Fruit fly (Drosophila melanogaster) whole organism, embryonic: Measurements from ENCODE around the gene CG46313.

Experiments used
- Ada2b ChIP-seq: fragments of 200-800 bp; sonication (Bioruptor generic); IDR thresholded peaks from 2 replicates; pipeline ENCODE4 v1.3.6; 2022; ENCODE audit warnings: missing biosample characterization, missing genetic modification characterization
- Atf3 ChIP-seq: fragments of 200-800 bp; sonication (Bioruptor generic); optimal IDR thresholded peaks from 3 replicates; lab custom pipeline; 2016; ENCODE audit warnings: missing biosample characterization, missing genetic modification characterization
- CG10147 ChIP-seq: fragments of 200-800 bp; sonication (Bioruptor generic); optimal IDR thresholded peaks from 2 replicates; lab custom pipeline; 2019; ENCODE audit warnings: missing biosample characterization, mild to moderate bottlenecking, missing genetic modification characterization, moderate library complexity
- CG12236 ChIP-seq: fragments of 200-800 bp; sonication (Bioruptor generic); optimal IDR thresholded peaks from 2 replicates; lab custom pipeline; 2016; ENCODE audit warnings: missing biosample characterization, missing genetic modification characterization
- CG12659 ChIP-seq: fragments of 200-800 bp; sonication (Bioruptor generic); optimal IDR thresholded peaks from 3 replicates; lab custom pipeline; 2017; ENCODE audit warnings: mild to moderate bottlenecking, missing biosample characterization, missing genetic modification reagents, missing genetic modification characterization
- CG13775 ChIP-seq: fragments of 200-800 bp; sonication (Bioruptor generic); optimal IDR thresholded peaks from 3 replicates; lab custom pipeline; 2017; ENCODE audit warnings: missing biosample characterization, mild to moderate bottlenecking, missing genetic modification characterization
- CG15269 ChIP-seq: fragments of 200-800 bp; sonication (Bioruptor generic); optimal IDR thresholded peaks from 2 replicates; lab custom pipeline; 2018; ENCODE audit warnings: missing biosample characterization, mild to moderate bottlenecking, missing genetic modification characterization, moderate library complexity
- CG17359 ChIP-seq: fragments of 200-800 bp; sonication (Bioruptor generic); optimal IDR thresholded peaks from 3 replicates; lab custom pipeline; 2018; ENCODE audit warnings: missing biosample characterization, mild to moderate bottlenecking, missing genetic modification characterization, moderate library complexity
- CG17361 ChIP-seq: fragments of 200-800 bp; sonication (Bioruptor generic); IDR thresholded peaks from 3 replicates; pipeline ENCODE4 v1.3.6; 2022; ENCODE audit warnings: missing biosample characterization, missing genetic modification characterization
- CG17385 ChIP-seq: fragments of 200-800 bp; sonication (Bioruptor generic); optimal IDR thresholded peaks from 3 replicates; lab custom pipeline; 2018; ENCODE audit warnings: missing biosample characterization, mild to moderate bottlenecking, missing genetic modification characterization
- CG18262 ChIP-seq: fragments of 200-800 bp; optimal IDR thresholded peaks from 3 replicates; lab custom pipeline; 2019; ENCODE audit warnings: missing biosample characterization, mild to moderate bottlenecking, missing genetic modification characterization, moderate library complexity
- CG2678 ChIP-seq: fragments of 200-800 bp; sonication (Bioruptor generic); optimal IDR thresholded peaks from 3 replicates; lab custom pipeline; 2019; ENCODE audit warnings: missing biosample characterization, mild to moderate bottlenecking, missing genetic modification characterization, moderate library complexity
- CG3163 ChIP-seq: fragments of 200-800 bp; sonication (Bioruptor generic); optimal IDR thresholded peaks from 3 replicates; lab custom pipeline; 2016; ENCODE audit warnings: missing biosample characterization, missing genetic modification characterization
- CG3281 ChIP-seq: fragments of 200-800 bp; sonication (Bioruptor generic); optimal IDR thresholded peaks from 3 replicates; lab custom pipeline; 2017; ENCODE audit warnings: missing biosample characterization, mild to moderate bottlenecking, missing genetic modification characterization
- CG6254 ChIP-seq: fragments of 200-800 bp; sonication (Bioruptor generic); optimal IDR thresholded peaks from 3 replicates; lab custom pipeline; 2017; ENCODE audit warnings: mild to moderate bottlenecking, missing biosample characterization, missing genetic modification reagents, missing genetic modification characterization
- CG7556 ChIP-seq: fragments of 200-800 bp; sonication (Bioruptor generic); optimal IDR thresholded peaks from 2 replicates; lab custom pipeline; 2017; ENCODE audit warnings: missing biosample characterization, mild to moderate bottlenecking, missing genetic modification characterization
- CG8359 ChIP-seq: fragments of 200-800 bp; sonication (Bioruptor generic); optimal IDR thresholded peaks from 2 replicates; lab custom pipeline; 2017; ENCODE audit warnings: missing biosample characterization, mild to moderate bottlenecking, missing genetic modification characterization, borderline replicate concordance
- CG9437 ChIP-seq: fragments of 200-800 bp; sonication (Bioruptor generic); optimal IDR thresholded peaks from 2 replicates; lab custom pipeline; 2018; ENCODE audit warnings: missing biosample characterization, mild to moderate bottlenecking, missing genetic modification characterization
- D19A ChIP-seq: fragments of 200-800 bp; optimal IDR thresholded peaks from 3 replicates; lab custom pipeline; 2019; ENCODE audit warnings: missing biosample characterization, mild to moderate bottlenecking, missing genetic modification characterization, moderate library complexity
- Dip2 ChIP-seq: fragments of 200-800 bp; sonication (Bioruptor generic); IDR thresholded peaks from 2 replicates; pipeline ENCODE4 v1.3.6; 2022; ENCODE audit warnings: missing biosample characterization, missing genetic modification characterization
- Drgx ChIP-seq: fragments of 200-800 bp; sonication (Bioruptor generic); IDR thresholded peaks from 2 replicates; pipeline ENCODE4 v1.3.6; 2022; ENCODE audit warnings: missing biosample characterization, missing genetic modification characterization
- E2f2 ChIP-seq: fragments of 200-800 bp; sonication (Bioruptor generic); IDR thresholded peaks from 2 replicates; pipeline ENCODE4 v1.3.6; 2022; ENCODE audit warnings: missing biosample characterization, missing genetic modification characterization
- Ets65A ChIP-seq: fragments of 200-800 bp; sonication (Bioruptor generic); peaks from one replicate; lab custom pipeline; 2016; ENCODE audit warnings: missing biosample characterization, missing genetic modification characterization
- Hand ChIP-seq: fragments of 200-800 bp; sonication (Bioruptor generic); optimal IDR thresholded peaks from 2 replicates; lab custom pipeline; 2017; ENCODE audit warnings: mild to moderate bottlenecking, missing biosample characterization, missing genetic modification reagents, missing genetic modification characterization
- HmgD ChIP-seq: fragments of 200-800 bp; sonication (Bioruptor generic); optimal IDR thresholded peaks from 3 replicates; lab custom pipeline; 2016; ENCODE audit warnings: missing biosample characterization, missing genetic modification characterization
- Hr51 ChIP-seq, 2 experiments: fragments of 200-800 bp; sonication (Bioruptor generic); optimal IDR thresholded peaks; 2 replicates in 1 of 2; 3 replicates in 1 of 2; lab custom pipeline; 2016 to 2018; ENCODE audit warnings: missing biosample characterization in 2 of 2, missing genetic modification characterization in 2 of 2, mild to moderate bottlenecking in 1 of 2, moderate library complexity in 1 of 2
- Hr78 ChIP-seq, 2 experiments: fragments of 200-800 bp in 1 of 2; fragments of >200 bp in 1 of 2; sonication (Bioruptor generic) in 1 of 2; optimal IDR thresholded peaks; 2 replicates each; lab custom pipeline; 2017 to 2019; ENCODE audit warnings: missing biosample characterization in 2 of 2, missing genetic modification characterization in 2 of 2, mild to moderate bottlenecking in 1 of 2, moderate library complexity in 1 of 2
- Kr ChIP-seq: fragments of 200-800 bp; sonication (Bioruptor generic); optimal IDR thresholded peaks from 2 replicates; lab custom pipeline; 2017; ENCODE audit warnings: missing biosample characterization, mild to moderate bottlenecking, missing genetic modification characterization
- PHDP ChIP-seq: fragments of 200-800 bp; sonication (Bioruptor generic); optimal IDR thresholded peaks from 3 replicates; lab custom pipeline; 2018; ENCODE audit warnings: missing biosample characterization, mild to moderate bottlenecking, missing genetic modification characterization, moderate library complexity
- Sox100B ChIP-seq: fragments of 200-800 bp; sonication (Bioruptor generic); optimal IDR thresholded peaks from 3 replicates; lab custom pipeline; 2018; ENCODE audit warnings: missing biosample characterization, mild to moderate bottlenecking, missing genetic modification characterization
- abd-A ChIP-seq: fragments of 200-800 bp; sonication (Bioruptor generic); optimal IDR thresholded peaks from 3 replicates; lab custom pipeline; 2019; ENCODE audit warnings: missing biosample characterization, mild to moderate bottlenecking, missing genetic modification characterization, moderate library complexity
- az2 ChIP-seq: fragments of 200-800 bp; sonication (Bioruptor generic); optimal IDR thresholded peaks from 3 replicates; lab custom pipeline; 2016; ENCODE audit warnings: missing biosample characterization, missing genetic modification characterization
- disco-r ChIP-seq: fragments of 200-800 bp; sonication (Bioruptor generic); optimal IDR thresholded peaks from 2 replicates; lab custom pipeline; 2016; ENCODE audit warnings: missing biosample characterization, missing genetic modification characterization
- en ChIP-seq: fragments of 200-800 bp; sonication (Bioruptor generic); optimal IDR thresholded peaks from 2 replicates; lab custom pipeline; 2016; ENCODE audit warnings: missing biosample characterization, missing genetic modification characterization
- exex ChIP-seq: fragments of 200-800 bp; sonication (Bioruptor generic); optimal IDR thresholded peaks from 4 replicates; lab custom pipeline; 2018; ENCODE audit warnings: missing biosample characterization, mild to moderate bottlenecking, missing genetic modification characterization, moderate library complexity
- fd64A ChIP-seq: fragments of 200-800 bp; sonication (Bioruptor generic); optimal IDR thresholded peaks from 3 replicates; lab custom pipeline; 2018; ENCODE audit warnings: missing biosample characterization, mild to moderate bottlenecking, missing genetic modification characterization
- gem ChIP-seq: fragments of 200-800 bp; sonication (Bioruptor generic); optimal IDR thresholded peaks from 2 replicates; lab custom pipeline; 2019; ENCODE audit warnings: missing biosample characterization, mild to moderate bottlenecking, missing genetic modification characterization, moderate library complexity
- gsb ChIP-seq: fragments of 200-800 bp; sonication (Bioruptor generic); IDR thresholded peaks from 2 replicates; pipeline ENCODE4 v1.3.6; 2022; ENCODE audit warnings: missing biosample characterization, missing genetic modification characterization
- kay ChIP-seq: fragments of 200-800 bp; sonication (Bioruptor generic); optimal IDR thresholded peaks from 2 replicates; lab custom pipeline; 2016; ENCODE audit warnings: missing biosample characterization, missing genetic modification characterization
- klu ChIP-seq: fragments of 200-800 bp; sonication (Bioruptor generic); IDR thresholded peaks from 2 replicates; pipeline ENCODE4 v1.3.6; 2022; ENCODE audit warnings: missing biosample characterization, missing genetic modification characterization
- lmd ChIP-seq: fragments of 200-800 bp; sonication (Bioruptor generic); IDR thresholded peaks from 2 replicates; pipeline ENCODE4 v1.3.6; 2022; ENCODE audit warnings: missing biosample characterization, missing genetic modification characterization
- lola ChIP-seq, 3 experiments: fragments of >200 bp in 2 of 3; fragments of 200-800 bp in 1 of 3; sonication (Bioruptor generic) in 1 of 3; optimal IDR thresholded peaks; 2 replicates each; lab custom pipeline; 2017 to 2019; ENCODE audit warnings: missing biosample characterization in 3 of 3, missing genetic modification characterization in 3 of 3, mild to moderate bottlenecking in 1 of 3, moderate library complexity in 1 of 3
- mirr ChIP-seq: fragments of 200-800 bp; sonication (Bioruptor generic); optimal IDR thresholded peaks from 3 replicates; lab custom pipeline; 2018; ENCODE audit warnings: missing biosample characterization, mild to moderate bottlenecking, missing genetic modification characterization
- phol ChIP-seq: fragments of 200-800 bp; sonication (Bioruptor generic); optimal IDR thresholded peaks from 3 replicates; lab custom pipeline; 2018; ENCODE audit warnings: missing biosample characterization, mild to moderate bottlenecking, missing genetic modification characterization, moderate library complexity
- sd ChIP-seq: fragments of 200-800 bp; sonication (Bioruptor generic); optimal IDR thresholded peaks from 3 replicates; lab custom pipeline; 2018; ENCODE audit warnings: missing biosample characterization, mild to moderate bottlenecking, missing genetic modification characterization, moderate library complexity
- sim ChIP-seq: fragments of 200-800 bp; sonication (Bioruptor generic); IDR thresholded peaks from 2 replicates; pipeline ENCODE4 v1.3.6; 2022; ENCODE audit warnings: missing biosample characterization, missing genetic modification characterization
- slbo ChIP-seq: fragments of 200-800 bp; sonication (Bioruptor generic); IDR thresholded peaks from 2 replicates; pipeline ENCODE4 v1.3.6; 2022; ENCODE audit warnings: missing biosample characterization, missing genetic modification characterization
- zf30C ChIP-seq: fragments of 200-800 bp; sonication (Bioruptor generic); optimal IDR thresholded peaks from 3 replicates; lab custom pipeline; 2018; ENCODE audit warnings: missing biosample characterization, mild to moderate bottlenecking, missing genetic modification characterization

The CG46313 gene

DNA sequence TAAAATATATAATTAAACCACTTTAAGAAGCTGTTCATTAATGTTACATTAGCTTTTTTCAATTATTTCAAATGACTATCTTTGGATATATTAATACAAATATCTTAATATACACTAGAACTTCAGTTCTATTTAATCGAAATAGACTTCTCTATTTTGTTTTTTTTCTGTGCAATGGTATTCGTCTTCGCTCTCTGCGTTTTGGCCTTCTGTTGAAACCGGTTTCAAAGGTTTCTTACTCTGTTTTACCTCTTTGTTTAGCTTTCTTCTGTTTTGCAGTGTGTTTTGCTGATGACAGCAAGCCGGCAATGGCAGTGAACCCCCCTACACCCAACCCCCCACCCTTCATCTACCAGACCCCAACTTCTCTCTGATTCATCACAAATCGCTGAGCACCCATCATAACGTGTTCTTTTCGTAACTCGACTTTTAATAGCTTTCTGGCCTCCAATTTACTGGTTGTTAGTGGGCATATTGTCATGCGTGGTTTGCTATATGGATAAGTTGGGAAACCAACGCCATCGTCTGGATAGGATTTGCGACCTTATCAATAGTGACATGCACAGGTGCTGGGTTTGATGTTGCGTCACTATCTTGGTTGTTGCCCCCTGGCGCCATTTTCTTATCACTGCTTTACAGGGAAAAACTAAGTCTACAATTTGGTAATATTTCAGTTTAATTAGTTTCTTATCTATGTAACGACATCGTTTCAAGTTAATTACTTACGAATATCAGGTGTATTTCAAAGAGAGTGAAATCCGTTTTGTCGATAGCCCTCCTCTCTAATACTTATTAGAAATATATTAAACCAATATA lies 9.3 kb upstream of the CG46313 start (continued):
- TF ChIP-seq CG3163 (GFP tag; lab: Kevin White, UChicago) (no peak), CG6254 (GFP tag; lab: Kevin White, UChicago) (no peak), CG9437 (GFP tag; lab: Kevin White, UChicago) (no peak), en (no peak), CG17359 (no peak), fd64A (no peak), PHDP (tag; lab: Kevin White, UChicago) (peak; percentile 47), slbo (GFP tag; lab: Robert Waterston, UW) (peak; percentile 4; the same call in 1 of the 2 replicates), E2f2 (0 out of 2 replicates have a peak, but pooled peaks have one; percentile 16), lmd (no peak), CG18262 (tag; lab: Kevin White, UChicago) (peak; percentile 37), Hr78 (GFP tag; optimal IDR thresholded peaks at IDR 0.05; lab: Kevin White, UChicago) (peak in 1 of 2 experiments; percentile 15), sim (GFP tag; lab: Robert Waterston, UW) (no peak), D19A (tag; lab: Kevin White, UChicago) (peak; percentile 36), mirr (peak; percentile 86), Ada2b (no peak), Hr51 (GFP tag; optimal IDR thresholded peaks at IDR 0.05; lab: Kevin White, UChicago) (peak in 1 of 2 experiments; percentile 61), klu (GFP tag; lab: Robert Waterston, UW) (no peak), Dip2 (GFP tag; lab: Robert Waterston, UW) (no peak), CG17385 (GFP tag; lab: Kevin White, UChicago) (peak; percentile 20), zf30C (peak; percentile 47), CG12236 (no peak), CG12659 (peak; percentile 7), abd-A (tag; lab: Kevin White, UChicago) (no peak), CG8359 (GFP tag; lab: Kevin White, UChicago) (no peak), gem (tag; lab: Kevin White, UChicago) (peak; percentile 61), Ets65A (GFP tag; lab: Kevin White, UChicago) (no peak), Drgx (no peak), gsb (GFP tag; lab: Robert Waterston, UW) (peak; percentile 46; the same call in 1 of the 2 replicates), CG2678 (tag; lab: Kevin White, UChicago) (peak; percentile 39), kay (GFP tag; lab: Kevin White, UChicago) (peak; percentile 20), CG13775 (GFP tag; lab: Kevin White, UChicago) (no peak), Hand (GFP tag; lab: Kevin White, UChicago) (no peak), Kr (GFP tag; lab: Kevin White, UChicago) (no peak), lola (GFP tag; optimal IDR thresholded peaks at IDR 0.05; lab: Kevin White, UChicago) (peak in 1 of 3 experiments; percentile 47), CG7556 (GFP tag; lab: Kevin White, UChicago) (no peak), Sox100B (GFP tag; lab: Kevin White, UChicago) (peak; percentile 10), CG10147 (GFP tag; lab: Kevin White, UChicago) (peak; percentile 13), CG3281 (GFP tag; lab: Kevin White, UChicago) (no peak), az2 (peak; percentile 17), HmgD (GFP tag; lab: Kevin White, UChicago) (no peak), Atf3 (GFP tag; lab: Kevin White, UChicago) (no peak), CG15269 (tag; lab: Kevin White, UChicago) (peak; percentile 36), disco-r (GFP tag; lab: Kevin White, UChicago) (no peak), exex (tag; lab: Kevin White, UChicago) (peak; percentile 87), CG17361 (GFP tag; lab: Robert Waterston, UW) (peak; percentile 52; the same call in 2 of the 3 replicates), phol (peak; percentile 24), sd (tag; lab: Kevin White, UChicago) (peak; percentile 58)
